Fruit fly (Drosophila melanogaster): Measurements from ENCODE around the gene CG18746.

- TF ChIP-seq lola (GFP tag; optimal IDR thresholded peaks at IDR 0.05) (no peak), Mio (GFP tag; optimal IDR thresholded peaks at IDR 0.05) (no peak), pan (optimal IDR thresholded peaks at IDR 0.05) (no peak), Hnf4 (GFP tag; optimal IDR thresholded peaks at IDR 0.05) (no peak)
These were observed 6.9 kb downstream of the CG18746 start, which contains the start of gene CG18747 for dm6 chr3R:7782933-7783686.

All from whole organism, wandering third instar larva.